Fruit fly (Drosophila melanogaster) Kc167 (cell line): ENCODE results near the gene Nrg.

Experiments used
- Sin3A ChIP-seq: fragments of >200 bp; optimal IDR thresholded peaks from 2 replicates; lab custom pipeline; 2018; ENCODE audit warnings: missing external identifiers
- h ChIP-seq: fragments of >200 bp; optimal IDR thresholded peaks from 3 replicates; lab custom pipeline; 2018; ENCODE audit warnings: missing external identifiers
- psq ChIP-seq: fragments of >200 bp; optimal IDR thresholded peaks from 2 replicates; lab custom pipeline; 2017; ENCODE audit warnings: missing external identifiers
- ttk ChIP-seq: sonication (Bioruptor generic); optimal IDR thresholded peaks from 2 replicates; lab custom pipeline; 2017; ENCODE audit warnings: missing external identifiers

DNA sequence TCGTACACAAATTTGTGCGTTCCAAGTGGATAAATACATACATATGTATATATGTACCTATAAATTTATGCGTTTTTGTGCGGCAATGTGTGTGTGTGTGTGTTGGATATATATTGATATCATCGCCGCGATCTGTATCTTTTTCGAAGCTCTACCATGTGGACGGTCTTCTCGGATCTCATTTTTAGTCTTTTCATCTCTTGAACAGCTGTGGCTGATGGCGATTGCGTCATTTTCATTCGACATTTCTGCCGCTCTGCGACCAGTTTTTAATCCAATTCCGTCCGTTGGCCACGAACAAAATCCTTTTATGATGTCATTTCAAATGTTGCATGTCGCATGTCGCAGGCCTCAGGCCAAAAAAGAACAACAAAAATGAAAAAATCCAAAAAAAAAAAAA, 3.3 kb downstream of the Nrg start:
- TF ChIP-seq Sin3A (lab: Kevin White, UChicago) = no peak
- no peak for TF ChIP-seq ttk
- no peak for TF ChIP-seq h (lab: Kevin White, UChicago)
- TF ChIP-seq psq (lab: Kevin White, UChicago) = no peak
